Worm (Caenorhabditis elegans) whole organism, midembryonic: ENCODE data around the gene Y94H6A.7.
A peak's percentile ranks its signal among the peaks of the same experiment; 100 is the strongest.

Experiments used
- T22C8.4 ChIP-seq: fragments of 200-800 bp; sonication (Bioruptor generic); IDR thresholded peaks from 2 replicates; pipeline ENCODE4 v1.3.6; 2022; ENCODE audit warnings: missing genetic modification characterization, missing compliant biosample characterization
- cog-1 ChIP-seq: sonication (generic microtip); optimal IDR thresholded peaks from 2 replicates; lab custom pipeline; 2016; ENCODE audit warnings: missing genetic modification characterization, missing compliant biosample characterization
- flt-1 ChIP-seq: fragments of 200-800 bp; sonication (Bioruptor generic); IDR thresholded peaks from 2 replicates; pipeline ENCODE4 v1.3.6; 2022; ENCODE audit warnings: missing genetic modification characterization, missing compliant biosample characterization
- klf-2 ChIP-seq: fragments of 200-800 bp; sonication (Bioruptor generic); conservative IDR thresholded peaks from 2 replicates; pipeline ENCODE4 v1.3.6; 2022; ENCODE audit warnings: missing genetic modification reagents, missing genetic modification characterization, missing compliant biosample characterization
- med-1 ChIP-seq: sonication (generic microtip); optimal IDR thresholded peaks from 2 replicates; lab custom pipeline; 2017; ENCODE audit warnings: missing genetic modification characterization, mild to moderate bottlenecking, missing compliant biosample characterization, antibody characterized with exemption, missing genetic modification reagents; ENCODE audit not compliant: insufficient read depth
- ref-1 ChIP-seq: fragments of 200-800 bp; sonication (Bioruptor generic); conservative IDR thresholded peaks from 2 replicates; pipeline ENCODE4 v1.3.6; 2022; ENCODE audit warnings: missing genetic modification reagents, missing genetic modification characterization, missing compliant biosample characterization
- tab-1 ChIP-seq: fragments of 200-800 bp; sonication (Bioruptor generic); IDR thresholded peaks from 2 replicates; pipeline ENCODE4 v1.3.6; 2022; ENCODE audit warnings: missing genetic modification characterization, missing compliant biosample characterization
- ztf-23 ChIP-seq: fragments of 200-800 bp; sonication (Bioruptor generic); IDR thresholded peaks from 2 replicates; pipeline ENCODE4 v1.3.6; 2022; ENCODE audit warnings: missing genetic modification reagents, missing genetic modification characterization, missing compliant biosample characterization
- ztf-29 ChIP-seq: fragments of 200-800 bp; sonication (Bioruptor generic); IDR thresholded peaks from 2 replicates; pipeline ENCODE4 v1.3.6; 2022; ENCODE audit warnings: missing genetic modification reagents, missing genetic modification characterization, missing compliant biosample characterization

The Y94H6A.7 gene

ce11 chrIV:2716474-2716873 is at the start of gene Y94H6A.7:
TSS of gene Y94H6A.7 (minus strand) at chrIV:2716574.
- peak; percentile 44; the same call in 1 of the 2 replicates for TF ChIP-seq T22C8.4 (GFP tag; lab: Robert Waterston, UW)

- TF ChIP-seq med-1 (GFP tag; lab: Kevin White, UChicago) (no peak), cog-1 (tag; lab: Kevin White, UChicago) (no peak), T22C8.4 (GFP tag; lab: Robert Waterston, UW) (no peak), flt-1 (GFP tag; lab: Robert Waterston, UW) (no peak), ztf-29 (GFP tag; lab: Robert Waterston, UW) (no peak), klf-2 (GFP tag; lab: Robert Waterston, UW) (no peak), tab-1 (GFP tag; lab: Robert Waterston, UW) (no peak), ref-1 (no peak), ztf-23 (GFP tag; lab: Robert Waterston, UW) (no peak)
Measured at ce11 chrIV:2765048-2765708, 48.8 kb upstream of the Y94H6A.7 start.

- TF ChIP-seq ztf-29 (GFP tag; lab: Robert Waterston, UW), result no peak
- TF ChIP-seq klf-2 (GFP tag; lab: Robert Waterston, UW), result no peak
- TF ChIP-seq ref-1, result no peak
- TF ChIP-seq ztf-23 (GFP tag; lab: Robert Waterston, UW), result no peak
- no peak for TF ChIP-seq tab-1 (GFP tag; lab: Robert Waterston, UW)
- no peak for TF ChIP-seq T22C8.4 (GFP tag; lab: Robert Waterston, UW)
- no peak for TF ChIP-seq flt-1 (GFP tag; lab: Robert Waterston, UW)
- no peak for TF ChIP-seq cog-1 (tag; lab: Kevin White, UChicago)
- TF ChIP-seq med-1 (GFP tag; lab: Kevin White, UChicago), result no peak
Measured at ce11 chrIV:2764160-2764559, 47.8 kb upstream of the Y94H6A.7 start.

- TF ChIP-seq ztf-23 (GFP tag; lab: Robert Waterston, UW) (no peak), T22C8.4 (GFP tag; lab: Robert Waterston, UW) (no peak), flt-1 (GFP tag; lab: Robert Waterston, UW) (no peak), tab-1 (GFP tag; lab: Robert Waterston, UW) (no peak), ref-1 (no peak), cog-1 (tag; lab: Kevin White, UChicago) (no peak), ztf-29 (GFP tag; lab: Robert Waterston, UW) (no peak), med-1 (GFP tag; lab: Kevin White, UChicago) (no peak), klf-2 (GFP tag; lab: Robert Waterston, UW) (no peak)
Measured at ce11 chrIV:2762380-2762779, 46.0 kb upstream of the Y94H6A.7 start, which contains the start of gene Y54G2A.77. TSS of gene Y54G2A.77 (plus strand) at chrIV:2762680.

- TF ChIP-seq cog-1 (tag; lab: Kevin White, UChicago) (no peak), T22C8.4 (GFP tag; lab: Robert Waterston, UW) (no peak), klf-2 (GFP tag; lab: Robert Waterston, UW) (no peak), ztf-23 (GFP tag; lab: Robert Waterston, UW) (no peak), ztf-29 (GFP tag; lab: Robert Waterston, UW) (no peak), flt-1 (GFP tag; lab: Robert Waterston, UW) (no peak), tab-1 (GFP tag; lab: Robert Waterston, UW) (no peak), med-1 (GFP tag; lab: Kevin White, UChicago) (no peak), ref-1 (no peak)
Measured at ce11 chrIV:2761477-2761876, 45.1 kb upstream of the Y94H6A.7 start.

- TF ChIP-seq ztf-29 (GFP tag; lab: Robert Waterston, UW) (no peak), T22C8.4 (GFP tag; lab: Robert Waterston, UW) (no peak), ztf-23 (GFP tag; lab: Robert Waterston, UW) (no peak), ref-1 (no peak), cog-1 (tag; lab: Kevin White, UChicago) (no peak), tab-1 (GFP tag; lab: Robert Waterston, UW) (no peak), klf-2 (GFP tag; lab: Robert Waterston, UW) (no peak), med-1 (GFP tag; lab: Kevin White, UChicago) (no peak), flt-1 (GFP tag; lab: Robert Waterston, UW) (no peak)
Measured at ce11 chrIV:2759163-2759562, 42.8 kb upstream of the Y94H6A.7 start, which contains the start of gene Y54G2A.38. TSS of gene Y54G2A.38 (plus strand) at chrIV:2759463.

- no peak for TF ChIP-seq cog-1 (tag; lab: Kevin White, UChicago)
- no peak for TF ChIP-seq ztf-23 (GFP tag; lab: Robert Waterston, UW)
- TF ChIP-seq med-1 (GFP tag; lab: Kevin White, UChicago), result no peak
- no peak for TF ChIP-seq flt-1 (GFP tag; lab: Robert Waterston, UW)
- no peak for TF ChIP-seq klf-2 (GFP tag; lab: Robert Waterston, UW)
- TF ChIP-seq ref-1, result no peak
- TF ChIP-seq T22C8.4 (GFP tag; lab: Robert Waterston, UW), result no peak
- no peak for TF ChIP-seq tab-1 (GFP tag; lab: Robert Waterston, UW)
- TF ChIP-seq ztf-29 (GFP tag; lab: Robert Waterston, UW), result no peak
Measured at ce11 chrIV:2758079-2758478, 41.7 kb upstream of the Y94H6A.7 start.

ce11 chrIV:2756073-2756472 is 39.7 kb upstream of the Y94H6A.7 start:
- TF ChIP-seq flt-1 (GFP tag; lab: Robert Waterston, UW), result peak; percentile 71

- TF ChIP-seq med-1 (GFP tag; lab: Kevin White, UChicago) (no peak), flt-1 (GFP tag; lab: Robert Waterston, UW) (no peak)
Measured at ce11 chrIV:2753541-2753940, 37.2 kb upstream of the Y94H6A.7 start.

- TF ChIP-seq tab-1 (GFP tag; lab: Robert Waterston, UW), result no peak
- TF ChIP-seq cog-1 (tag; lab: Kevin White, UChicago), result no peak
- no peak for TF ChIP-seq ref-1
- TF ChIP-seq ztf-29 (GFP tag; lab: Robert Waterston, UW), result no peak
- TF ChIP-seq flt-1 (GFP tag; lab: Robert Waterston, UW), result no peak
- no peak for TF ChIP-seq med-1 (GFP tag; lab: Kevin White, UChicago)
- TF ChIP-seq ztf-23 (GFP tag; lab: Robert Waterston, UW), result no peak
- TF ChIP-seq klf-2 (GFP tag; lab: Robert Waterston, UW), result no peak
- TF ChIP-seq T22C8.4 (GFP tag; lab: Robert Waterston, UW), result no peak
Measured at ce11 chrIV:2751568-2751967, 35.2 kb upstream of the Y94H6A.7 start, which contains the start of gene Y54G2A.41. TSS of gene Y54G2A.41 (plus strand) at chrIV:2751868.
